Worm (Caenorhabditis elegans) whole organism, L2 larva: ENCODE measurements around the gene hecd-1.

Experiments
- elt-3 ChIP-seq: sonication (generic microtip); optimal IDR thresholded peaks from 2 replicates; lab custom pipeline; 2017; ENCODE audit warnings: missing biosample characterization, missing genetic modification characterization
- nhr-11 ChIP-seq: fragments of 150-350 bp; optimal IDR thresholded peaks from 2 replicates; lab custom pipeline; 2014; ENCODE audit warnings: missing biosample characterization, missing genetic modification characterization
- unc-62 ChIP-seq: fragments of 150-350 bp; optimal IDR thresholded peaks from 2 replicates; lab custom pipeline; 2014; ENCODE audit warnings: missing biosample characterization, missing genetic modification reagents, missing genetic modification characterization
- ztf-4 ChIP-seq: fragments of 150-350 bp; optimal IDR thresholded peaks from 2 replicates; lab custom pipeline; 2014; ENCODE audit warnings: missing biosample characterization, missing genetic modification characterization

ce11 chrIV:7097450-7097849 lies 47.1 kb downstream of the hecd-1 start:
- TF ChIP-seq ztf-4 (tag; lab: Kevin White, UChicago) (no peak), unc-62 (GFP tag; lab: Kevin White, UChicago) (no peak), nhr-11 (tag; lab: Kevin White, UChicago) (no peak), elt-3 (tag; lab: Kevin White, UChicago) (no peak)
